Worm (Caenorhabditis elegans) whole organism, midembryonic: Measurements from ENCODE around the gene F12A10.9.

ENCODE experiments used
- cog-1 ChIP-seq: sonication (generic microtip); optimal IDR thresholded peaks from 2 replicates; lab custom pipeline; 2016; ENCODE audit warnings: missing genetic modification characterization, missing compliant biosample characterization
- med-1 ChIP-seq: sonication (generic microtip); optimal IDR thresholded peaks from 2 replicates; lab custom pipeline; 2017; ENCODE audit warnings: missing genetic modification characterization, mild to moderate bottlenecking, missing compliant biosample characterization, antibody characterized with exemption, missing genetic modification reagents; ENCODE audit not compliant: insufficient read depth
- ref-1 ChIP-seq: fragments of 200-800 bp; sonication (Bioruptor generic); conservative IDR thresholded peaks from 2 replicates; pipeline ENCODE4 v1.3.6; 2022; ENCODE audit warnings: missing genetic modification reagents, missing genetic modification characterization, missing compliant biosample characterization

DNA sequence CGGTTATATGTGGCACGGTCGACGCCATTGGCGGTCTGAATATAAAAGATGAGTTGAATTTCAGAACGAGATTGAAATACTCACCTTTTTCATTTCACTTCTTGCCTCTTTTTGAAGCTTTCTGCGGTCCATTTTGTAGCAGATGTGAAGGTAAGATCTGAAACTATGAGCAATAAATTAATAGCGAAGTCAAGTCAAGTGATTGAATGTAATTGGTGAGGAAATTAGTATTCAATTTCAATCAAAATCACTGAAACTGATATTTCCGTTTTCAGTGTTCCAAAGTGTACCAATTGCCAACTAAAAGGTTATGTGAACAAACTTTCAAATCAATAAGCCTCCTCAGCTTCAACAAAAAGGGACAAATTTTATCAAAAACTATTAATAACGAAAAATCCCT is 43.2 kb downstream of the F12A10.9 start, which contains the start of gene C17C3.24:
- no peak for TF ChIP-seq med-1
- no peak for TF ChIP-seq ref-1
- TF ChIP-seq cog-1, result no peak
